Fruit fly (Drosophila melanogaster) whole organism, embryonic: ENCODE measurements around the gene CG17230.

Source experiments
- Asciz ChIP-seq: fragments of 200-800 bp; sonication (Bioruptor generic); optimal IDR thresholded peaks from 2 replicates; lab custom pipeline; 2017; ENCODE audit warnings: missing biosample characterization, mild to moderate bottlenecking, missing genetic modification characterization, missing genetic modification reagents
- BEAF-32 ChIP-seq: fragments of 200-800 bp; sonication (Bioruptor generic); optimal IDR thresholded peaks from 3 replicates; lab custom pipeline; 2017; ENCODE audit warnings: missing biosample characterization, missing genetic modification characterization, mild to moderate bottlenecking, moderate library complexity, missing genetic modification reagents
- Bgb ChIP-seq: fragments of 200-800 bp; sonication (Bioruptor generic); IDR thresholded peaks from 2 replicates; pipeline ENCODE4 v1.3.6; 2022; ENCODE audit warnings: missing biosample characterization, missing genetic modification characterization; ENCODE audit not compliant: partially characterized antibody
- CG13624 ChIP-seq: fragments of 200-800 bp; sonication (Bioruptor generic); optimal IDR thresholded peaks from 2 replicates; lab custom pipeline; 2016; ENCODE audit warnings: missing biosample characterization, missing genetic modification characterization
- CG15514 ChIP-seq: fragments of 200-800 bp; sonication (Bioruptor generic); optimal IDR thresholded peaks from 3 replicates; lab custom pipeline; 2017; ENCODE audit warnings: missing biosample characterization, missing genetic modification characterization, mild to moderate bottlenecking, moderate library complexity, missing genetic modification reagents
- CG17359 ChIP-seq: fragments of 200-800 bp; sonication (Bioruptor generic); optimal IDR thresholded peaks from 3 replicates; lab custom pipeline; 2018; ENCODE audit warnings: missing biosample characterization, mild to moderate bottlenecking, missing genetic modification characterization, moderate library complexity
- CG17802 ChIP-seq: fragments of 200-800 bp; sonication (Bioruptor generic); optimal IDR thresholded peaks from 2 replicates; lab custom pipeline; 2018; ENCODE audit warnings: missing biosample characterization, mild to moderate bottlenecking, missing genetic modification characterization, moderate library complexity
- CG2120 ChIP-seq: fragments of 200-800 bp; sonication (Bioruptor generic); optimal IDR thresholded peaks from 3 replicates; lab custom pipeline; 2016; ENCODE audit warnings: missing biosample characterization, missing genetic modification characterization
- CG32532 ChIP-seq: fragments of 200-800 bp; sonication (Bioruptor generic); IDR thresholded peaks from 2 replicates; pipeline ENCODE4 v1.3.6; 2022; ENCODE audit warnings: missing biosample characterization, missing genetic modification characterization
- CG4424 ChIP-seq: fragments of 200-800 bp; sonication (Bioruptor generic); optimal IDR thresholded peaks from 3 replicates; lab custom pipeline; 2016; ENCODE audit warnings: missing biosample characterization, missing genetic modification characterization
- CG7556 ChIP-seq: fragments of 200-800 bp; sonication (Bioruptor generic); optimal IDR thresholded peaks from 2 replicates; lab custom pipeline; 2017; ENCODE audit warnings: missing biosample characterization, mild to moderate bottlenecking, missing genetic modification characterization
- CG8478 ChIP-seq: fragments of >200 bp; optimal IDR thresholded peaks from 2 replicates; lab custom pipeline; 2018
- Dll ChIP-seq: fragments of 200-800 bp; sonication (Bioruptor generic); IDR thresholded peaks from 4 replicates; pipeline ENCODE4 v1.3.6; 2022; ENCODE audit warnings: missing biosample characterization, missing genetic modification characterization; ENCODE audit not compliant: partially characterized antibody
- Dp ChIP-seq: fragments of 200-800 bp; sonication (Bioruptor generic); optimal IDR thresholded peaks from 2 replicates; lab custom pipeline; 2018; ENCODE audit warnings: missing biosample characterization, mild to moderate bottlenecking, missing genetic modification characterization, moderate library complexity
- Dref ChIP-seq: fragments of 200-800 bp; sonication (Bioruptor generic); IDR thresholded peaks from 2 replicates; pipeline ENCODE4 v1.3.6; 2022; ENCODE audit warnings: missing biosample characterization, missing genetic modification characterization
- E2f2 ChIP-seq: fragments of 200-800 bp; sonication (Bioruptor generic); IDR thresholded peaks from 2 replicates; pipeline ENCODE4 v1.3.6; 2022; ENCODE audit warnings: missing biosample characterization, missing genetic modification characterization
- HLH4C ChIP-seq: fragments of 200-800 bp; sonication (Bioruptor generic); IDR thresholded peaks from 3 replicates; pipeline ENCODE4 v1.3.6; 2022; ENCODE audit warnings: missing biosample characterization, missing genetic modification characterization; ENCODE audit not compliant: partially characterized antibody
- Hr3 ChIP-seq: fragments of 200-800 bp; sonication (Bioruptor generic); optimal IDR thresholded peaks from 3 replicates; lab custom pipeline; 2016; ENCODE audit warnings: missing biosample characterization, missing genetic modification characterization
- MBD-R2 ChIP-seq: fragments of 200-800 bp; sonication (Bioruptor generic); IDR thresholded peaks from 2 replicates; pipeline ENCODE4 v1.3.6; 2022; ENCODE audit warnings: missing biosample characterization, missing genetic modification characterization
- MESR4 ChIP-seq: fragments of 200-800 bp; sonication (Bioruptor generic); optimal IDR thresholded peaks from 2 replicates; lab custom pipeline; 2018; ENCODE audit warnings: missing biosample characterization, mild to moderate bottlenecking, missing genetic modification characterization, moderate library complexity
- MTF-1 ChIP-seq: fragments of 200-800 bp; sonication (Bioruptor generic); optimal IDR thresholded peaks from 2 replicates; lab custom pipeline; 2018; ENCODE audit warnings: missing biosample characterization, mild to moderate bottlenecking, missing genetic modification characterization, borderline replicate concordance
- Med ChIP-seq: fragments of 200-800 bp; sonication (Bioruptor generic); peaks from one replicate; lab custom pipeline; 2016; ENCODE audit warnings: missing biosample characterization, missing genetic modification characterization, mild to moderate bottlenecking, inconsistent platforms, moderate library complexity
- Sry-δ ChIP-seq: fragments of 200-800 bp; sonication (Bioruptor generic); optimal IDR thresholded peaks from 2 replicates; lab custom pipeline; 2016; ENCODE audit warnings: missing biosample characterization, missing genetic modification characterization
- Ssrp ChIP-seq: fragments of 200-800 bp; sonication (Bioruptor generic); optimal IDR thresholded peaks from 2 replicates; lab custom pipeline; 2018; ENCODE audit warnings: missing biosample characterization, mild to moderate bottlenecking, missing genetic modification characterization, moderate library complexity
- ab ChIP-seq: fragments of 200-800 bp; sonication (Bioruptor generic); optimal IDR thresholded peaks from 2 replicates; lab custom pipeline; 2016; ENCODE audit warnings: missing biosample characterization, missing genetic modification characterization
- amos ChIP-seq: fragments of 200-800 bp; sonication (Bioruptor generic); IDR thresholded peaks from 2 replicates; pipeline ENCODE4 v1.3.6; 2022; ENCODE audit warnings: missing biosample characterization, missing genetic modification characterization; ENCODE audit not compliant: partially characterized antibody
- ash1 ChIP-seq: fragments of 200-800 bp; sonication (Bioruptor generic); optimal IDR thresholded peaks from 2 replicates; lab custom pipeline; 2018; ENCODE audit warnings: missing biosample characterization, mild to moderate bottlenecking, missing genetic modification characterization
- cad ChIP-seq: fragments of >200 bp; optimal IDR thresholded peaks from 2 replicates; lab custom pipeline; 2017; ENCODE audit warnings: missing biosample characterization, missing genetic modification characterization
- crp ChIP-seq, 2 experiments: fragments of 200-800 bp; sonication (Bioruptor generic); optimal IDR thresholded peaks; 2 replicates in 1 of 2; 3 replicates in 1 of 2; lab custom pipeline; 2017; ENCODE audit warnings: missing biosample characterization in 2 of 2, missing genetic modification characterization in 2 of 2, mild to moderate bottlenecking in 1 of 2, moderate library complexity in 1 of 2
- cwo ChIP-seq: fragments of 200-800 bp; sonication (Bioruptor generic); optimal IDR thresholded peaks from 3 replicates; lab custom pipeline; 2017; ENCODE audit warnings: missing biosample characterization, missing genetic modification characterization, mild to moderate bottlenecking, moderate library complexity, missing genetic modification reagents
- dmrt11E ChIP-seq: fragments of 200-800 bp; sonication (Bioruptor generic); optimal IDR thresholded peaks from 3 replicates; lab custom pipeline; 2018; ENCODE audit warnings: missing biosample characterization, mild to moderate bottlenecking, missing genetic modification characterization, moderate library complexity
- ewg ChIP-seq: fragments of 200-800 bp; sonication (Bioruptor generic); optimal IDR thresholded peaks from 3 replicates; lab custom pipeline; 2017; ENCODE audit warnings: mild to moderate bottlenecking, missing biosample characterization, missing genetic modification reagents, missing genetic modification characterization
- eyg ChIP-seq: fragments of 200-800 bp; sonication (Bioruptor generic); optimal IDR thresholded peaks from 3 replicates; lab custom pipeline; 2016; ENCODE audit warnings: missing biosample characterization, missing genetic modification characterization
- fru ChIP-seq: fragments of >200 bp; optimal IDR thresholded peaks from 2 replicates; lab custom pipeline; 2017
- inv ChIP-seq: fragments of 200-800 bp; sonication (Bioruptor generic); IDR thresholded peaks from 2 replicates; pipeline ENCODE4 v1.3.6; 2022; ENCODE audit warnings: missing biosample characterization, missing genetic modification characterization; ENCODE audit not compliant: partially characterized antibody
- mam ChIP-seq: fragments of 200-800 bp; sonication (Bioruptor generic); optimal IDR thresholded peaks from 3 replicates; lab custom pipeline; 2016; ENCODE audit warnings: missing biosample characterization, missing genetic modification characterization
- mld ChIP-seq: fragments of 200-800 bp; sonication (Bioruptor generic); IDR thresholded peaks from 3 replicates; pipeline ENCODE4 v1.3.6; 2022; ENCODE audit warnings: missing biosample characterization, missing genetic modification characterization; ENCODE audit not compliant: partially characterized antibody
- nerfin-1 ChIP-seq: fragments of 200-800 bp; sonication (Bioruptor generic); optimal IDR thresholded peaks from 3 replicates; lab custom pipeline; 2019; ENCODE audit warnings: missing biosample characterization, mild to moderate bottlenecking, missing genetic modification characterization, moderate library complexity
- pan ChIP-seq, 4 experiments: fragments of >200 bp in 3 of 4; fragments of 200-800 bp in 1 of 4; sonication (Bioruptor generic) in 1 of 4; optimal IDR thresholded peaks in 3 of 4; IDR thresholded peaks in 1 of 4; 2 replicates each; pipeline versions ENCODE4 v1.3.6 to Lab custom; 2017 to 2022; ENCODE audit warnings: missing biosample characterization in 2 of 4, missing genetic modification characterization in 2 of 4, mixed read lengths in 1 of 4
- pfk ChIP-seq: fragments of 200-800 bp; sonication (Bioruptor generic); optimal IDR thresholded peaks from 2 replicates; lab custom pipeline; 2018; ENCODE audit warnings: missing biosample characterization, mild to moderate bottlenecking, missing genetic modification characterization, moderate library complexity
- prd ChIP-seq, 3 experiments: fragments of >200 bp in 2 of 3; fragments of 200-800 bp in 1 of 3; sonication (Bioruptor generic) in 1 of 3; optimal IDR thresholded peaks in 2 of 3; IDR thresholded peaks in 1 of 3; 2 replicates in 2 of 3; 3 replicates in 1 of 3; pipeline versions ENCODE4 v1.3.6 to Lab custom; 2017 to 2022; ENCODE audit warnings: missing biosample characterization in 1 of 3, missing genetic modification characterization in 1 of 3
- rib ChIP-seq: fragments of 200-800 bp; sonication (Bioruptor generic); IDR thresholded peaks from 2 replicates; pipeline ENCODE4 v1.3.6; 2022; ENCODE audit warnings: missing biosample characterization, missing genetic modification characterization
- row ChIP-seq: fragments of 200-800 bp; sonication (Bioruptor generic); IDR thresholded peaks from 3 replicates; pipeline ENCODE4 v1.3.6; 2022; ENCODE audit warnings: missing biosample characterization, missing genetic modification characterization
- slbo ChIP-seq: fragments of 200-800 bp; sonication (Bioruptor generic); IDR thresholded peaks from 2 replicates; pipeline ENCODE4 v1.3.6; 2022; ENCODE audit warnings: missing biosample characterization, missing genetic modification characterization
- stwl ChIP-seq: fragments of 200-800 bp; sonication (Bioruptor generic); optimal IDR thresholded peaks from 3 replicates; lab custom pipeline; 2018; ENCODE audit warnings: missing biosample characterization, mild to moderate bottlenecking, missing genetic modification characterization, moderate library complexity
- unc-4 ChIP-seq: fragments of 200-800 bp; sonication (Bioruptor generic); IDR thresholded peaks from 2 replicates; pipeline ENCODE4 v1.3.6; 2022; ENCODE audit warnings: missing biosample characterization, missing genetic modification characterization; ENCODE audit not compliant: partially characterized antibody
- vnd ChIP-seq: fragments of 200-800 bp; sonication (Bioruptor generic); IDR thresholded peaks from 3 replicates; pipeline ENCODE4 v1.3.6; 2022; ENCODE audit warnings: missing biosample characterization, missing genetic modification characterization; ENCODE audit not compliant: partially characterized antibody
- wdn ChIP-seq: fragments of 200-800 bp; sonication (Bioruptor generic); IDR thresholded peaks from 2 replicates; pipeline ENCODE4 v1.3.6; 2022; ENCODE audit warnings: missing biosample characterization, missing genetic modification characterization

CG17230 gene

DNA sequence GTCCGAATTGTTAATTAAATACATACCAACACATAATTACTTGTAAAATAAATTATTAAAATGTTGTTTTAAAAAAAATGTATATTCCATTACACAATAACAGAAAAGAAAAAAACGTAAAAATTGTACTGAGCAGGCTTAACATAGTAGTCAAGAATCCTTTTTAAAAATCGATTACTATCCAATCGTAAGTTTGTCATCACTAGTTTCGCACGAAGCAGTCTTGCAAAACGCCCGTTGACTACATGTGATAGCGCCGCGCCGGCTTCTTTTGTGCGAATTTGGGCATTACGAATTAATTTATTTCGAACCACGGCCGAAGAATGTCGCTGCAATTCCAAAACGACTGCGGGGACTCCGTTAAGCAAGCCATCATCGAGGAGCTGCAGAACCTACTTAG, 25.2 kb upstream of the CG17230 start, which contains the start of gene Ipo9:
Gene Ipo9 (plus strand): TSS at position 152 of the 400 bp plus-strand sequence.
- TF ChIP-seq slbo = 0 out of 2 replicates have a peak, but pooled peaks have one; percentile 20
- peak; percentile 7 for TF ChIP-seq mam (GFP tag; lab: Kevin White, UChicago)
- no peak for TF ChIP-seq MTF-1 (GFP tag; lab: Kevin White, UChicago)
- TF ChIP-seq prd (optimal IDR thresholded peaks at IDR 0.05; lab: Kevin White, UChicago) = no peak
- TF ChIP-seq prd (GFP tag; IDR thresholded peaks at IDR 0.05; lab: Robert Waterston, UW) = no peak
- peak; percentile 22; the same call in 1 of the 2 replicates for TF ChIP-seq CG32532 (GFP tag; lab: Robert Waterston, UW)
- TF ChIP-seq HLH4C = no peak
- TF ChIP-seq CG7556 = no peak
- TF ChIP-seq ash1 (GFP tag; lab: Kevin White, UChicago) = no peak
- no peak for TF ChIP-seq inv
- peak; percentile 27; the same call in 2 of the 3 replicates for TF ChIP-seq row (GFP tag; lab: Robert Waterston, UW)
- 0 out of 3 replicates have a peak, but pooled peaks have one; percentile 18 for TF ChIP-seq mld (GFP tag; lab: Robert Waterston, UW)
- no peak for TF ChIP-seq Asciz
- no peak for TF ChIP-seq dmrt11E (tag; lab: Kevin White, UChicago)
- TF ChIP-seq CG17802 (tag; lab: Kevin White, UChicago) = no peak
- TF ChIP-seq MESR4 (GFP tag; lab: Kevin White, UChicago) = peak; percentile 27
- TF ChIP-seq fru (lab: Kevin White, UChicago) = no peak
- TF ChIP-seq amos (GFP tag; lab: Robert Waterston, UW) = peak; percentile 40; the same call in 1 of the 2 replicates
- TF ChIP-seq pfk (GFP tag; lab: Kevin White, UChicago) = no peak
- TF ChIP-seq BEAF-32 (GFP tag; lab: Kevin White, UChicago) = peak; percentile 38
- TF ChIP-seq Med (GFP tag; lab: Kevin White, UChicago) = peak; percentile 70
- no peak for TF ChIP-seq nerfin-1
- no peak for TF ChIP-seq CG8478 (lab: Kevin White, UChicago)
- TF ChIP-seq ab (GFP tag; lab: Kevin White, UChicago) = no peak
- no peak for TF ChIP-seq ewg (GFP tag; lab: Kevin White, UChicago)
- peak in 1 of 2 experiments; percentile 37 for TF ChIP-seq crp (GFP tag; optimal IDR thresholded peaks at IDR 0.05; lab: Kevin White, UChicago)
- peak; percentile 28 for TF ChIP-seq CG2120 (GFP tag; lab: Kevin White, UChicago)
- no peak for TF ChIP-seq Hr3 (GFP tag; lab: Kevin White, UChicago)
- TF ChIP-seq rib = peak; percentile 79; the same call in 1 of the 2 replicates
- 0 out of 2 replicates have a peak, but pooled peaks have one; percentile 8 for TF ChIP-seq Bgb (GFP tag; lab: Robert Waterston, UW)
- TF ChIP-seq Dp (GFP tag; lab: Kevin White, UChicago) = peak; percentile 61
- TF ChIP-seq Ssrp (tag; lab: Kevin White, UChicago) = no peak
- no peak for TF ChIP-seq wdn (GFP tag; lab: Robert Waterston, UW)
- no peak for TF ChIP-seq eyg
- peak; percentile 73 for TF ChIP-seq Sry-δ (GFP tag; lab: Kevin White, UChicago)
- TF ChIP-seq cwo = no peak
- no peak for TF ChIP-seq CG4424 (GFP tag; lab: Kevin White, UChicago)
- peak; percentile 74 for TF ChIP-seq CG17359 (tag; lab: Kevin White, UChicago)
- no peak for TF ChIP-seq pan (optimal IDR thresholded peaks at IDR 0.05; lab: Kevin White, UChicago)
- TF ChIP-seq pan (GFP tag; optimal IDR thresholded peaks at IDR 0.05 in 1 of 2, IDR thresholded peaks at IDR 0.05 in 1 of 2) = no peak
- TF ChIP-seq vnd = no peak
- no peak for TF ChIP-seq cad
- 0 out of 4 replicates have a peak, but pooled peaks have one; percentile 21 for TF ChIP-seq Dll (GFP tag; lab: Robert Waterston, UW)
- peak; percentile 84 for TF ChIP-seq MBD-R2 (GFP tag; lab: Robert Waterston, UW)
- TF ChIP-seq E2f2 (GFP tag; lab: Robert Waterston, UW) = peak; percentile 79
- TF ChIP-seq CG15514 (GFP tag; lab: Kevin White, UChicago) = peak; percentile 21
- TF ChIP-seq unc-4 = 0 out of 2 replicates have a peak, but pooled peaks have one; percentile 33
- TF ChIP-seq CG13624 (GFP tag; lab: Kevin White, UChicago) = no peak
- TF ChIP-seq Dref (GFP tag; lab: Robert Waterston, UW) = peak; percentile 65
- TF ChIP-seq stwl = peak; percentile 41
